Worm (Caenorhabditis elegans): ENCODE data around the gene suf-1.

DNA sequence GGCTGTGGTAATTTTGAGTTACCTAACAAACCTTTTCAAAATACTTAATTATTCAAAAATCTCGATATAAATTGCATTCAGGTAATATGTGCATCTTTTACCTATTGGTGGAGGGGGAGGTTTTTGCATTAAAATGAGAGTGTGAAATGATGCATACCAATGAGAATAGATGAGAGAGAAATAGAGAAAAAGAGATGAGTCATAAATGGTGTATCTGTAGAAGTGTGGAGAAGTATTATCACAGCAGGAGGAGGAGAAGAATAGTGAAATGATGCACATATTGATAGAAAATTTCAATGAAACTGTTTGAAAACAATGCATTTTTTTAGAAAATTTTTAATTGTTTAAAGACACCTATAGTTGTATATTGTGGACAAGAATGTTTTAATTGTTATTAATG is 36.9 kb downstream of the suf-1 start:
- no peak for TF ChIP-seq pha-4 (tag; optimal IDR thresholded peaks at IDR 0.05)
- no peak for TF ChIP-seq lim-6 (tag; optimal IDR thresholded peaks at IDR 0.05)
- no peak for TF ChIP-seq ttx-3 (tag; optimal IDR thresholded peaks at IDR 0.05)
- no peak for TF ChIP-seq hlh-30 (tag; optimal IDR thresholded peaks at IDR 0.05; ENCODE audit: insufficient read depth)
- TF ChIP-seq ets-4 (tag; optimal IDR thresholded peaks at IDR 0.05), result no peak
- TF ChIP-seq ama-1 (optimal IDR thresholded peaks at IDR 0.05), result no peak
